Worm (Caenorhabditis elegans) whole organism, young adult: ENCODE data around the gene F57C2.4.

Experiments
- F37B4.10 ChIP-seq: fragments of 200-800 bp; sonication (Bioruptor generic); IDR thresholded peaks from 2 replicates; pipeline ENCODE4 v1.3.6; 2022; ENCODE audit warnings: missing genetic modification characterization, missing compliant biosample characterization
- ets-4 ChIP-seq: fragments of 200-800 bp; sonication (Bioruptor generic); optimal IDR thresholded peaks from 2 replicates; lab custom pipeline; 2018; ENCODE audit warnings: mild to moderate bottlenecking, missing genetic modification characterization, missing compliant biosample characterization
- hsf-1 ChIP-seq: fragments of 200-800 bp; sonication (Bioruptor generic); IDR thresholded peaks from 2 replicates; pipeline ENCODE4 v1.3.6; 2022; ENCODE audit warnings: missing genetic modification reagents, missing genetic modification characterization, missing compliant biosample characterization
- nhr-27 ChIP-seq: fragments of 200-800 bp; sonication (Bioruptor generic); optimal IDR thresholded peaks from 2 replicates; lab custom pipeline; 2018; ENCODE audit warnings: mild to moderate bottlenecking, missing genetic modification characterization, moderate library complexity, missing compliant biosample characterization

ce11 chrII:14497848-14498247, 27.3 kb upstream of the F57C2.4 start, which contains the start of gene dhs-8:
- no peak for TF ChIP-seq hsf-1 (GFP tag; lab: Robert Waterston, UW)
- TF ChIP-seq nhr-27, result no peak
- TF ChIP-seq F37B4.10 (GFP tag; lab: Robert Waterston, UW), result no peak
- TF ChIP-seq ets-4 (GFP tag; lab: Kevin White, UChicago), result no peak
